Worm (Caenorhabditis elegans): ENCODE results near the gene Y43F8B.10.

The Y43F8B.10 gene

ce11 chrV:19468083-19468482 is 6.2 kb upstream of the Y43F8B.10 start, which contains the start of gene Y43F8B.12:
Y43F8B.12 (plus strand) TSS chrV:19468383.
- TF ChIP-seq ztf-29 (GFP tag; IDR thresholded peaks at IDR 0.05), result no peak
- no peak for TF ChIP-seq ztf-23 (GFP tag; IDR thresholded peaks at IDR 0.05)
- no peak for TF ChIP-seq med-1 (GFP tag; optimal IDR thresholded peaks at IDR 0.05; ENCODE audit: insufficient read depth)
- TF ChIP-seq cog-1 (tag; optimal IDR thresholded peaks at IDR 0.05), result no peak
- TF ChIP-seq T22C8.4 (GFP tag; IDR thresholded peaks at IDR 0.05), result no peak
- TF ChIP-seq tab-1 (GFP tag; IDR thresholded peaks at IDR 0.05), result no peak
- no peak for TF ChIP-seq klf-2 (GFP tag; conservative IDR thresholded peaks at IDR 0.05)
- no peak for TF ChIP-seq flt-1 (GFP tag; IDR thresholded peaks at IDR 0.05)
- TF ChIP-seq ref-1 (GFP tag; conservative IDR thresholded peaks at IDR 0.05), result no peak

- TF ChIP-seq tab-1 (GFP tag; IDR thresholded peaks at IDR 0.05) (no peak), ref-1 (GFP tag; conservative IDR thresholded peaks at IDR 0.05) (no peak), klf-2 (GFP tag; conservative IDR thresholded peaks at IDR 0.05) (no peak), ztf-29 (GFP tag; IDR thresholded peaks at IDR 0.05) (no peak), ztf-23 (GFP tag; IDR thresholded peaks at IDR 0.05) (no peak), T22C8.4 (GFP tag; IDR thresholded peaks at IDR 0.05) (no peak), med-1 (GFP tag; optimal IDR thresholded peaks at IDR 0.05; ENCODE audit: insufficient read depth) (no peak)
These were observed 3.9 kb upstream of the Y43F8B.10 start, which contains the start of gene Y43F8B.11 for ce11 chrV:19470385-19470784. Y43F8B.11 (plus strand) TSS chrV:19470685.

ce11 chrV:19477302-19477701 is 3.0 kb downstream of the Y43F8B.10 start:
- TF ChIP-seq ztf-23 (GFP tag; IDR thresholded peaks at IDR 0.05), result no peak
- TF ChIP-seq T22C8.4 (GFP tag; IDR thresholded peaks at IDR 0.05), result no peak
- TF ChIP-seq flt-1 (GFP tag; IDR thresholded peaks at IDR 0.05), result no peak
- no peak for TF ChIP-seq klf-2 (GFP tag; conservative IDR thresholded peaks at IDR 0.05)
- TF ChIP-seq ztf-29 (GFP tag; IDR thresholded peaks at IDR 0.05), result no peak
- TF ChIP-seq ref-1 (GFP tag; conservative IDR thresholded peaks at IDR 0.05), result no peak
- TF ChIP-seq cog-1 (tag; optimal IDR thresholded peaks at IDR 0.05), result no peak
- TF ChIP-seq med-1 (GFP tag; optimal IDR thresholded peaks at IDR 0.05; ENCODE audit: insufficient read depth), result no peak
- TF ChIP-seq tab-1 (GFP tag; IDR thresholded peaks at IDR 0.05), result no peak

ce11 chrV:19477852-19478251 is 3.6 kb downstream of the Y43F8B.10 start, which contains the start of gene Y43F8B.9:
Y43F8B.9 (plus strand) TSS chrV:19478152.
- no peak for TF ChIP-seq med-1 (GFP tag; optimal IDR thresholded peaks at IDR 0.05; ENCODE audit: insufficient read depth)
- TF ChIP-seq ztf-29 (GFP tag; IDR thresholded peaks at IDR 0.05), result no peak
- no peak for TF ChIP-seq cog-1 (tag; optimal IDR thresholded peaks at IDR 0.05)

- TF ChIP-seq ref-1 (GFP tag; conservative IDR thresholded peaks at IDR 0.05) (no peak), flt-1 (GFP tag; IDR thresholded peaks at IDR 0.05) (no peak), med-1 (GFP tag; optimal IDR thresholded peaks at IDR 0.05; ENCODE audit: insufficient read depth) (no peak), klf-2 (GFP tag; conservative IDR thresholded peaks at IDR 0.05) (no peak), cog-1 (tag; optimal IDR thresholded peaks at IDR 0.05) (no peak), tab-1 (GFP tag; IDR thresholded peaks at IDR 0.05) (no peak), ztf-29 (GFP tag; IDR thresholded peaks at IDR 0.05) (no peak)
These were observed 8.3 kb downstream of the Y43F8B.10 start, which contains the start of gene Y43F8B.22 for ce11 chrV:19482535-19482934. Y43F8B.22 (plus strand) TSS chrV:19482835.

ce11 chrV:19484507-19484906 is 10.2 kb downstream of the Y43F8B.10 start, which contains the start of gene Y43F8B.17:
Y43F8B.17 (plus strand) TSS chrV:19484721.
- TF ChIP-seq T22C8.4 (GFP tag; IDR thresholded peaks at IDR 0.05) (no peak), klf-2 (GFP tag; conservative IDR thresholded peaks at IDR 0.05) (no peak), ztf-29 (GFP tag; IDR thresholded peaks at IDR 0.05) (no peak), ztf-23 (GFP tag; IDR thresholded peaks at IDR 0.05) (no peak), ref-1 (GFP tag; conservative IDR thresholded peaks at IDR 0.05) (no peak), tab-1 (GFP tag; IDR thresholded peaks at IDR 0.05) (no peak), flt-1 (GFP tag; IDR thresholded peaks at IDR 0.05) (no peak)

- TF ChIP-seq T22C8.4 (GFP tag; IDR thresholded peaks at IDR 0.05) (no peak), flt-1 (GFP tag; IDR thresholded peaks at IDR 0.05) (no peak), cog-1 (tag; optimal IDR thresholded peaks at IDR 0.05) (no peak), tab-1 (GFP tag; IDR thresholded peaks at IDR 0.05) (no peak), med-1 (GFP tag; optimal IDR thresholded peaks at IDR 0.05; ENCODE audit: insufficient read depth) (no peak), ztf-23 (GFP tag; IDR thresholded peaks at IDR 0.05) (no peak), klf-2 (GFP tag; conservative IDR thresholded peaks at IDR 0.05) (no peak), ztf-29 (GFP tag; IDR thresholded peaks at IDR 0.05) (no peak), ref-1 (GFP tag; conservative IDR thresholded peaks at IDR 0.05) (no peak)
These were observed 11.0 kb downstream of the Y43F8B.10 start, which contains the start of gene Y43F8B.28 for ce11 chrV:19485261-19485660. Y43F8B.28 (plus strand) TSS chrV:19485319.

ce11 chrV:19485690-19486089 is 11.4 kb downstream of the Y43F8B.10 start, which contains the start of gene Y43F8B.18:
Y43F8B.18 (plus strand) TSS chrV:19485990.
- TF ChIP-seq ref-1 (GFP tag; conservative IDR thresholded peaks at IDR 0.05) (no peak), med-1 (GFP tag; optimal IDR thresholded peaks at IDR 0.05; ENCODE audit: insufficient read depth) (no peak), flt-1 (GFP tag; IDR thresholded peaks at IDR 0.05) (no peak), klf-2 (GFP tag; conservative IDR thresholded peaks at IDR 0.05) (no peak), ztf-29 (GFP tag; IDR thresholded peaks at IDR 0.05) (no peak), tab-1 (GFP tag; IDR thresholded peaks at IDR 0.05) (no peak), T22C8.4 (GFP tag; IDR thresholded peaks at IDR 0.05) (no peak), cog-1 (tag; optimal IDR thresholded peaks at IDR 0.05) (no peak)

- TF ChIP-seq tab-1 (GFP tag; IDR thresholded peaks at IDR 0.05) (no peak), med-1 (GFP tag; optimal IDR thresholded peaks at IDR 0.05; ENCODE audit: insufficient read depth) (no peak), ztf-29 (GFP tag; IDR thresholded peaks at IDR 0.05) (no peak), cog-1 (tag; optimal IDR thresholded peaks at IDR 0.05) (no peak), klf-2 (GFP tag; conservative IDR thresholded peaks at IDR 0.05) (no peak), ztf-23 (GFP tag; IDR thresholded peaks at IDR 0.05) (no peak), flt-1 (GFP tag; IDR thresholded peaks at IDR 0.05) (no peak), ref-1 (GFP tag; conservative IDR thresholded peaks at IDR 0.05) (no peak), T22C8.4 (GFP tag; IDR thresholded peaks at IDR 0.05) (no peak)
These were observed 16.2 kb downstream of the Y43F8B.10 start, which contains the start of gene Y43F8B.7 for ce11 chrV:19490461-19490860. Y43F8B.7 (plus strand) TSS chrV:19490761.

- TF ChIP-seq ref-1 (GFP tag; conservative IDR thresholded peaks at IDR 0.05) (no peak), ztf-29 (GFP tag; IDR thresholded peaks at IDR 0.05) (no peak), T22C8.4 (GFP tag; IDR thresholded peaks at IDR 0.05) (no peak), ztf-23 (GFP tag; IDR thresholded peaks at IDR 0.05) (no peak), flt-1 (GFP tag; IDR thresholded peaks at IDR 0.05) (no peak), cog-1 (tag; optimal IDR thresholded peaks at IDR 0.05) (no peak), klf-2 (GFP tag; conservative IDR thresholded peaks at IDR 0.05) (no peak), med-1 (GFP tag; optimal IDR thresholded peaks at IDR 0.05; ENCODE audit: insufficient read depth) (no peak), tab-1 (GFP tag; IDR thresholded peaks at IDR 0.05) (no peak)
These were observed 17.0 kb downstream of the Y43F8B.10 start, which contains the start of gene Y43F8B.29 for ce11 chrV:19491302-19491701. Y43F8B.29 (plus strand) TSS chrV:19491602.

All from whole organism, midembryonic.